Worm (Caenorhabditis elegans) whole organism, L2 larva: ENCODE data around the gene F54B11.8.

Experiments used
- Y55F3AM.14 ChIP-seq: fragments of 200-800 bp; sonication (Bioruptor generic); optimal IDR thresholded peaks from 2 replicates; lab custom pipeline; 2018; ENCODE audit warnings: mild to moderate bottlenecking, missing genetic modification characterization, missing compliant biosample characterization
- ZK546.5 ChIP-seq: sonication (generic microtip); optimal IDR thresholded peaks from 2 replicates; lab custom pipeline; 2017; ENCODE audit warnings: missing biosample characterization, missing genetic modification characterization
- crh-2 ChIP-seq: sonication (generic microtip); optimal IDR thresholded peaks from 2 replicates; lab custom pipeline; 2017; ENCODE audit warnings: missing biosample characterization, missing genetic modification characterization
- elt-3 ChIP-seq: sonication (generic microtip); optimal IDR thresholded peaks from 2 replicates; lab custom pipeline; 2017; ENCODE audit warnings: missing biosample characterization, missing genetic modification characterization
- lsy-2 ChIP-seq, 2 experiments: fragments of 150-350 bp in 1 of 2; sonication (generic microtip) in 1 of 2; optimal IDR thresholded peaks; 2 replicates each; lab custom pipeline; 2014 to 2017; ENCODE audit warnings: missing biosample characterization in 2 of 2, missing genetic modification characterization in 2 of 2
- nhr-77 ChIP-seq: fragments of 150-350 bp; optimal IDR thresholded peaks from 2 replicates; lab custom pipeline; 2014; ENCODE audit warnings: missing biosample characterization, missing genetic modification characterization
- zag-1 ChIP-seq: fragments of 150-350 bp; optimal IDR thresholded peaks from 2 replicates; lab custom pipeline; 2014; ENCODE audit warnings: missing biosample characterization, missing genetic modification characterization

ce11 chrX:13596003-13596767 lies 7.5 kb downstream of the F54B11.8 start, which contains the start of gene F54B11.5:
- TF ChIP-seq elt-3 (tag; lab: Kevin White, UChicago) (no peak), Y55F3AM.14 (GFP tag; lab: Kevin White, UChicago) (no peak), zag-1 (no peak), crh-2 (tag; lab: Kevin White, UChicago) (peak; percentile 56), nhr-77 (no peak), lsy-2 (tag; optimal IDR thresholded peaks at IDR 0.05; lab: Kevin White, UChicago) (peak in 1 of 2 experiments; percentile 70), ZK546.5 (tag; lab: Kevin White, UChicago) (no peak)
